Worm (Caenorhabditis elegans): ENCODE results near the gene C53B4.3.

C53B4.3 gene

ce11 chrIV:8947146-8947545 lies 26.4 kb downstream of the C53B4.3 start:
- TF ChIP-seq tab-1 (GFP tag; IDR thresholded peaks at IDR 0.05) (no peak), T22C8.4 (GFP tag; IDR thresholded peaks at IDR 0.05) (no peak), ztf-29 (GFP tag; IDR thresholded peaks at IDR 0.05) (no peak), klf-2 (GFP tag; conservative IDR thresholded peaks at IDR 0.05) (no peak), flt-1 (GFP tag; IDR thresholded peaks at IDR 0.05) (no peak), ref-1 (GFP tag; conservative IDR thresholded peaks at IDR 0.05) (no peak), cog-1 (tag; optimal IDR thresholded peaks at IDR 0.05) (no peak), ztf-23 (GFP tag; IDR thresholded peaks at IDR 0.05) (no peak)

ce11 chrIV:8943430-8943829 lies 30.1 kb downstream of the C53B4.3 start:
- TF ChIP-seq T22C8.4 (GFP tag; IDR thresholded peaks at IDR 0.05) (no peak), ztf-23 (GFP tag; IDR thresholded peaks at IDR 0.05) (no peak), tab-1 (GFP tag; IDR thresholded peaks at IDR 0.05) (no peak), ztf-29 (GFP tag; IDR thresholded peaks at IDR 0.05) (no peak)

- TF ChIP-seq ztf-29 (GFP tag; IDR thresholded peaks at IDR 0.05) (no peak), ztf-23 (GFP tag; IDR thresholded peaks at IDR 0.05) (no peak), flt-1 (GFP tag; IDR thresholded peaks at IDR 0.05) (no peak), klf-2 (GFP tag; conservative IDR thresholded peaks at IDR 0.05) (no peak), ref-1 (GFP tag; conservative IDR thresholded peaks at IDR 0.05) (no peak), med-1 (GFP tag; optimal IDR thresholded peaks at IDR 0.05; ENCODE audit: insufficient read depth) (no peak), tab-1 (GFP tag; IDR thresholded peaks at IDR 0.05) (no peak), T22C8.4 (GFP tag; IDR thresholded peaks at IDR 0.05) (no peak), cog-1 (tag; optimal IDR thresholded peaks at IDR 0.05) (no peak)
Observed at ce11 chrIV:8933575-8933974, 39.9 kb downstream of the C53B4.3 start, which contains the start of gene D1046.4. Gene D1046.4 (plus strand): TSS chrIV:8933875.

ce11 chrIV:8929942-8930492 lies 43.5 kb downstream of the C53B4.3 start, which contains the start of the genes D1046.18 and slc-25A26:
Gene D1046.18 (plus strand): TSS chrIV:8930242.
Gene slc-25A26 (plus strand): TSS chrIV:8930442.
- TF ChIP-seq cog-1 (tag; optimal IDR thresholded peaks at IDR 0.05) (no peak), ref-1 (GFP tag; conservative IDR thresholded peaks at IDR 0.05) (no peak), ztf-29 (GFP tag; IDR thresholded peaks at IDR 0.05) (no peak), klf-2 (GFP tag; conservative IDR thresholded peaks at IDR 0.05) (no peak), flt-1 (GFP tag; IDR thresholded peaks at IDR 0.05) (no peak), T22C8.4 (GFP tag; IDR thresholded peaks at IDR 0.05) (no peak), ztf-23 (GFP tag; IDR thresholded peaks at IDR 0.05) (no peak), tab-1 (GFP tag; IDR thresholded peaks at IDR 0.05) (no peak), med-1 (GFP tag; optimal IDR thresholded peaks at IDR 0.05; ENCODE audit: insufficient read depth) (no peak)

ce11 chrIV:8927093-8927492 lies 46.4 kb downstream of the C53B4.3 start:
- TF ChIP-seq cog-1 (tag; optimal IDR thresholded peaks at IDR 0.05) (peak; percentile 83), T22C8.4 (GFP tag; IDR thresholded peaks at IDR 0.05) (peak; percentile 97), ref-1 (GFP tag; conservative IDR thresholded peaks at IDR 0.05) (peak; percentile 91), ztf-23 (GFP tag; IDR thresholded peaks at IDR 0.05) (peak; percentile 96), flt-1 (GFP tag; IDR thresholded peaks at IDR 0.05) (peak; percentile 98), ztf-29 (GFP tag; IDR thresholded peaks at IDR 0.05) (peak; percentile 96), tab-1 (GFP tag; IDR thresholded peaks at IDR 0.05) (peak; percentile 98), klf-2 (GFP tag; conservative IDR thresholded peaks at IDR 0.05) (peak; percentile 96), med-1 (GFP tag; optimal IDR thresholded peaks at IDR 0.05; ENCODE audit: insufficient read depth) (peak; percentile 82)

ce11 chrIV:8926511-8926910 lies 47.0 kb downstream of the C53B4.3 start:
- TF ChIP-seq T22C8.4 (GFP tag; IDR thresholded peaks at IDR 0.05) = no peak
- TF ChIP-seq ref-1 (GFP tag; conservative IDR thresholded peaks at IDR 0.05) = no peak
- TF ChIP-seq ztf-29 (GFP tag; IDR thresholded peaks at IDR 0.05) = no peak
- TF ChIP-seq cog-1 (tag; optimal IDR thresholded peaks at IDR 0.05) = no peak
- no peak for TF ChIP-seq klf-2 (GFP tag; conservative IDR thresholded peaks at IDR 0.05)
- TF ChIP-seq med-1 (GFP tag; optimal IDR thresholded peaks at IDR 0.05; ENCODE audit: insufficient read depth) = no peak
- TF ChIP-seq flt-1 (GFP tag; IDR thresholded peaks at IDR 0.05) = no peak
- no peak for TF ChIP-seq tab-1 (GFP tag; IDR thresholded peaks at IDR 0.05)
- TF ChIP-seq ztf-23 (GFP tag; IDR thresholded peaks at IDR 0.05) = no peak

- no peak for TF ChIP-seq ztf-23 (GFP tag; IDR thresholded peaks at IDR 0.05)
- TF ChIP-seq cog-1 (tag; optimal IDR thresholded peaks at IDR 0.05) = no peak
- no peak for TF ChIP-seq tab-1 (GFP tag; IDR thresholded peaks at IDR 0.05)
- TF ChIP-seq ref-1 (GFP tag; conservative IDR thresholded peaks at IDR 0.05) = no peak
- no peak for TF ChIP-seq ztf-29 (GFP tag; IDR thresholded peaks at IDR 0.05)
- no peak for TF ChIP-seq klf-2 (GFP tag; conservative IDR thresholded peaks at IDR 0.05)
- no peak for TF ChIP-seq T22C8.4 (GFP tag; IDR thresholded peaks at IDR 0.05)
- no peak for TF ChIP-seq flt-1 (GFP tag; IDR thresholded peaks at IDR 0.05)
- no peak for TF ChIP-seq med-1 (GFP tag; optimal IDR thresholded peaks at IDR 0.05; ENCODE audit: insufficient read depth)
Observed at ce11 chrIV:8925990-8926389, 47.5 kb downstream of the C53B4.3 start, which contains the start of the genes D1046.2 and cfim-2. Gene D1046.2 (minus strand): TSS chrIV:8926067. Gene cfim-2 (plus strand): TSS chrIV:8926324.

- TF ChIP-seq ztf-29 (GFP tag; IDR thresholded peaks at IDR 0.05) (no peak), ref-1 (GFP tag; conservative IDR thresholded peaks at IDR 0.05) (no peak), flt-1 (GFP tag; IDR thresholded peaks at IDR 0.05) (no peak), cog-1 (tag; optimal IDR thresholded peaks at IDR 0.05) (no peak), tab-1 (GFP tag; IDR thresholded peaks at IDR 0.05) (no peak), klf-2 (GFP tag; conservative IDR thresholded peaks at IDR 0.05) (no peak), med-1 (GFP tag; optimal IDR thresholded peaks at IDR 0.05; ENCODE audit: insufficient read depth) (no peak), ztf-23 (GFP tag; IDR thresholded peaks at IDR 0.05) (no peak), T22C8.4 (GFP tag; IDR thresholded peaks at IDR 0.05) (no peak)
Observed at ce11 chrIV:8924126-8924525, 49.4 kb downstream of the C53B4.3 start.

ce11 chrIV:8923381-8923780 lies 50.1 kb downstream of the C53B4.3 start:
- no peak for TF ChIP-seq tab-1 (GFP tag; IDR thresholded peaks at IDR 0.05)
- TF ChIP-seq cog-1 (tag; optimal IDR thresholded peaks at IDR 0.05) = no peak
- no peak for TF ChIP-seq ref-1 (GFP tag; conservative IDR thresholded peaks at IDR 0.05)
- TF ChIP-seq med-1 (GFP tag; optimal IDR thresholded peaks at IDR 0.05; ENCODE audit: insufficient read depth) = no peak
- TF ChIP-seq ztf-23 (GFP tag; IDR thresholded peaks at IDR 0.05) = no peak
- no peak for TF ChIP-seq flt-1 (GFP tag; IDR thresholded peaks at IDR 0.05)
- no peak for TF ChIP-seq T22C8.4 (GFP tag; IDR thresholded peaks at IDR 0.05)
- TF ChIP-seq klf-2 (GFP tag; conservative IDR thresholded peaks at IDR 0.05) = no peak
- TF ChIP-seq ztf-29 (GFP tag; IDR thresholded peaks at IDR 0.05) = no peak
